Fruit fly (Drosophila melanogaster): ENCODE data around the gene RpL34a.

The RpL34a gene

DNA sequence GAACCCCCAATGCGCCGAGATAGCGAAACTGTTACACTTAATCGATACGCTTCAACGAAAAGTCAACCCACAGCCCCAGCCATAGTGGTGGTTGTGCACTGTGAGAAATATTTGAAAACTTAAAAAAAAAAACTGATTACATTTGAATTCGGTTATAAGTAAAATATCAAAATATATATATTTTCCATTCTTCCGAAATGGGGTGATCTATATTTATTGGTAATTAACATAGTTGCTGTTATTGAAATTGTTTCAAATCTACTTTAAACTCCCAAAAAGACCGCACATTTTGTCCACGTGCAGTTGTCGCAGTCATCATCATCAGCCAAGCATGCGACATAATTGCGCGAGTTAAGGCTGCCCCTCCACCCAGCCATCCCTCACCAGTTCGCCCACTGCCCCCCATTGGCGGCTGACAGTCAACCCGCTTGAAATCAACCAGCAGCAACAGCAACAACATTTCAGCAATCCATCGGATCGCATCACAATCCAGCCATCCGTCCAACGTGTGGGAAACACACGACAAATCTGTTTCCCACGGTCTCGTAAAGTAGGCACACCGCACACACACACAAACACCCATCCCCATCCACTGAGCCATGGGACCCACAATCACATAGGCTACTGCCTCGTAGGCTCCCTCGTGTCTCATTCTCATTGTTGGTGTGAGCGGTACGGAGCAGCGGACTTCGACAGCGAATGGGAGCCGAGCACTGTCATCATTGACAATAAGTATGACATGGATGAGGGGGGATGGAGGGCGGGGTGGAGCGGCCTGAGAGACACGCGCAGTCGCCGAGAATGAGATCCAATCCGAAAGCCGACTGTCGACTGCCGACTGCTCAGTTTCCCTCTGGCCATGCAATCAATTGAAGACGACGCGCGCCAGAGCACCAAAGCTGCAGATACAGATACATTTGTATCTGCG, 38.6 kb downstream of the RpL34a start (continued):
- peak; percentile 27 for TF ChIP-seq CG10431 (GFP tag; optimal IDR thresholded peaks at IDR 0.05)
- TF ChIP-seq CG31441 (GFP tag; IDR thresholded peaks at IDR 0.05): peak; percentile 90
- TF ChIP-seq unpg (GFP tag; optimal IDR thresholded peaks at IDR 0.05): peak; percentile 84
- TF ChIP-seq CG11695 (GFP tag; IDR thresholded peaks at IDR 0.05): peak; percentile 73; the same call in 1 of the 3 replicates
- no peak for TF ChIP-seq CG4360 (GFP tag; IDR thresholded peaks at IDR 0.05)
- no peak for TF ChIP-seq klu (GFP tag; IDR thresholded peaks at IDR 0.05)
- TF ChIP-seq TFAM (GFP tag; optimal IDR thresholded peaks at IDR 0.05): no peak
- no peak for TF ChIP-seq GATAe (GFP tag; conservative IDR thresholded peaks at IDR 0.05)
- no peak for TF ChIP-seq Poxn (GFP tag; IDR thresholded peaks at IDR 0.05)
- TF ChIP-seq nau (GFP tag; optimal IDR thresholded peaks at IDR 0.05): peak; percentile 59
- no peak for TF ChIP-seq psq (GFP tag; optimal IDR thresholded peaks at IDR 0.05)
- peak; percentile 58 for TF ChIP-seq cwo (GFP tag; optimal IDR thresholded peaks at IDR 0.05)
- no peak for TF ChIP-seq chn (GFP tag; optimal IDR thresholded peaks at IDR 0.05)
- TF ChIP-seq slbo (GFP tag; IDR thresholded peaks at IDR 0.05): peak; percentile 43
- TF ChIP-seq Ada2b (GFP tag; IDR thresholded peaks at IDR 0.05): peak; percentile 57
- no peak for TF ChIP-seq inv (GFP tag; IDR thresholded peaks at IDR 0.05; ENCODE audit: partially characterized antibody)
- TF ChIP-seq cato (GFP tag; optimal IDR thresholded peaks at IDR 0.05; ENCODE audit: borderline replicate concordance): peak; percentile 14
- no peak for TF ChIP-seq CG3838 (GFP tag; optimal IDR thresholded peaks at IDR 0.05)

DNA sequence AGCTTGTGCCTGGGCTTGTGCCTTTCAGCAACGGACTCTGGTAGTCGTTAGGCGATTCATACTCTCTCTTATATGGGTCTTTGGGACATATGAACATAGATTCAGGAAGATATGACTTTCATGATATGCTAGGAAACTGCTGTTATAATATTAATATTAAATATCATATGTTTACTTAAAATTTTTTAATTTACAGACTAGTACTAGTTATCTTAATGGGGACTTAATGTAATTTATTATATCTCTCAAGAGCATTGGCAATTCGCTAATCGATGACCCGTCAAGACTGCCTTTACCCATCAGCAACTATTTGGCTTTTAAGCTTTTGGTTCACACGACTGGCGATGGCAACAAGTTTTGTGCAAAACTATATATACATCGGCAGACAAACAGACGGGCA, 39.8 kb downstream of the RpL34a start:
- TF ChIP-seq D19A (tag; optimal IDR thresholded peaks at IDR 0.05) (peak; percentile 26), Drgx (GFP tag; IDR thresholded peaks at IDR 0.05) (peak; percentile 90), CG16813 (GFP tag; IDR thresholded peaks at IDR 0.05; ENCODE audit: partially characterized antibody) (no peak), CG17568 (GFP tag; optimal IDR thresholded peaks at IDR 0.05) (no peak), wor (GFP tag; IDR thresholded peaks at IDR 0.05) (no peak)

DNA sequence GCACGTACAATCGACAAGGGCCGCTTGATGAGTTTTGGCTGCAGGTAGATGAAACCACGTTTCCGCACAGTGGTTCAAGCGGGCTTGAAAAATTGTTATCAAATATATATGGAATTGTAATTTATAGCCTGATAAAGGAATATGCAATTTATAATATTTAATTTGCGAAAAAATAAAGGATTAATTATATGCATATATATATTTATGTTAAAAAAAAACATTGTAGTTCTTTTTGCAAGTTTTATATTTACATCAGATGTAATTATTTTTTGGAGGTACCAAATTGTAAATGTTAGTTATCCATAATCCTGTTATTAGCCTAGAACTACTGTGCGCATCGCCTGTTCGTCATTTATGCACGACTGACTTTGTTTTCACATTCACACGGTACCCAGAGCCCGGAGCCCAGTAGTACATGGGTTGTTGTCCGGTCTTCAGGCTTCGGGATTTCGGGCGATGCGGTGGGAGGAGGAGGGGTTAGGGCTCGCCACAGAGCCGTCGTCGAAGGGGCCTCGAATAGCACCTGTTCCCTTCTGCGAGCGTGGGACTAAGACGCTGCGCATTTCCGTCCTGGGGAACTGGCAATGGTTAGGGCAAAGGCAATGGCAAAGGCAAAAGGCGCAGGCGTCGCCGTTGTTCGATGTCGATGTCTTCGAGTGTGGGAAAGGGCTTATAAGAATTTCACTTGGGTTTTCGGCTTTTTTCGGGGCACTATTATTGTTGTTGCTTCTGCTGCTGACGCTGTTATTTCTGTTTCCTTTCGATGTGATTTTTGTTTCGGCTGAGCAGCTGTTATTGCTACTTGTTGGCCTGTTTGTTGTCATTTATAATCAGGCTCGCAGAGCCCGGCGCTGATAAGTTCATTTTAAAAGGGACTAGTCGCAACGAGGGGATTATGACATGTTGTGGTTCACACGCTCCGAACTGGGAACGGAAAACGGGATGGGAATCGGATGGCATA, 41.0 kb downstream of the RpL34a start:
- peak; percentile 97 for TF ChIP-seq CG2712 (tag; optimal IDR thresholded peaks at IDR 0.05)
- no peak for TF ChIP-seq Med (GFP tag)
- peak; percentile 36 for TF ChIP-seq Dek (tag; optimal IDR thresholded peaks at IDR 0.05)
- TF ChIP-seq br (optimal IDR thresholded peaks at IDR 0.05): no peak
- TF ChIP-seq CG1647 (GFP tag; optimal IDR thresholded peaks at IDR 0.05): no peak
- no peak for TF ChIP-seq gcm2 (GFP tag; optimal IDR thresholded peaks at IDR 0.05)
- TF ChIP-seq Kr (GFP tag; optimal IDR thresholded peaks at IDR 0.05): peak; percentile 95
- no peak for TF ChIP-seq BEAF-32 (GFP tag; optimal IDR thresholded peaks at IDR 0.05)
- no peak for TF ChIP-seq sna (GFP tag; IDR thresholded peaks at IDR 0.05; ENCODE audit: partially characterized antibody)
- peak; percentile 29; the same call in 1 of the 2 replicates for TF ChIP-seq CG10321 (GFP tag; IDR thresholded peaks at IDR 0.05)
- no peak for TF ChIP-seq CG11696 (GFP tag; IDR thresholded peaks at IDR 0.05)
- TF ChIP-seq CG15011 (GFP tag; optimal IDR thresholded peaks at IDR 0.05): peak; percentile 76
- TF ChIP-seq Hmx (GFP tag; optimal IDR thresholded peaks at IDR 0.05): no peak
- peak; percentile 88 for TF ChIP-seq croc (GFP tag; conservative IDR thresholded peaks at IDR 0.05)
- TF ChIP-seq CG2199 (GFP tag; IDR thresholded peaks at IDR 0.05): no peak
- peak; percentile 31 for TF ChIP-seq kay (GFP tag; optimal IDR thresholded peaks at IDR 0.05)
- no peak for TF ChIP-seq seq (GFP tag; IDR thresholded peaks at IDR 0.05)
- no peak for TF ChIP-seq CG14014 (GFP tag; IDR thresholded peaks at IDR 0.05)
- no peak for TF ChIP-seq Trl (optimal IDR thresholded peaks at IDR 0.05)
- peak; percentile 13 for TF ChIP-seq Trl (GFP tag; optimal IDR thresholded peaks at IDR 0.05)
- no peak for TF ChIP-seq HmgZ (tag; optimal IDR thresholded peaks at IDR 0.05)
- peak; percentile 75 for TF ChIP-seq cato (GFP tag; optimal IDR thresholded peaks at IDR 0.05; ENCODE audit: borderline replicate concordance)
- TF ChIP-seq Ets97D (GFP tag; optimal IDR thresholded peaks at IDR 0.05): no peak
- no peak for TF ChIP-seq Tbp (GFP tag; optimal IDR thresholded peaks at IDR 0.05)
